Fruit fly (Drosophila melanogaster): ENCODE measurements around the gene CG5194.

Gene CG5194

DNA sequence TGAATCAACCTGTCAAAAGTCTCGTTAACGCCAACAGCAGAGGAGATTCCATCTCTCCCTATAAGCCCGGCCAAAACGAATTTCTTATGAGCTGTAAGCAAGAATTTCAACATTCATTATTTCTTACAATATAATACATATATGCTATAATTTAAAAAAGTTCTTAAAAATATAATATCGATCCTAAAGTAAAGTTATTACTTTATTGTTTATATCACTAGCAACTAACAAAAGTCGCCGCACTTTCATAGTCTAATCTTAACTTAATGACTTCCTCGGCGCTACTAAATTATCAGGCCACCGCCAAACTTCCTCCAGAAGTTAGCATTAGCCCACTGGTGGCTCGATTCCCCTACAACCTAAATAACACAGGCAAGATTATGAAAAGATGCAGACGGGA is 23.9 kb upstream of the CG5194 start (continued):
- TF ChIP-seq cyc (GFP tag; optimal IDR thresholded peaks at IDR 0.05) (peak; percentile 48), Sox15 (GFP tag; optimal IDR thresholded peaks at IDR 0.05) (peak; percentile 27), Eip78C (GFP tag) (peak; percentile 80), lz (GFP tag; optimal IDR thresholded peaks at IDR 0.05) (peak; percentile 58), Hr4 (GFP tag; optimal IDR thresholded peaks at IDR 0.05) (no peak), CG7368 (GFP tag; optimal IDR thresholded peaks at IDR 0.05) (no peak), Met (GFP tag; optimal IDR thresholded peaks at IDR 0.05) (peak; percentile 51), Ets96B (tag; optimal IDR thresholded peaks at IDR 0.05) (peak; percentile 43), CG8119 (GFP tag; IDR thresholded peaks at IDR 0.05) (no peak), net (GFP tag; optimal IDR thresholded peaks at IDR 0.05) (no peak), Blimp-1 (GFP tag; optimal IDR thresholded peaks at IDR 0.05) (peak; percentile 20), ss (GFP tag; optimal IDR thresholded peaks at IDR 0.05) (peak in 1 of 2 experiments; percentile 45), vri (GFP tag; optimal IDR thresholded peaks at IDR 0.05) (peak; percentile 12), CG11762 (GFP tag; optimal IDR thresholded peaks at IDR 0.05; ENCODE audit: insufficient read depth) (peak; percentile 23), CG6792 (GFP tag; optimal IDR thresholded peaks at IDR 0.05) (peak; percentile 36), CG6163 (GFP tag; IDR thresholded peaks at IDR 0.05) (no peak), Sox14 (GFP tag; optimal IDR thresholded peaks at IDR 0.05) (peak; percentile 26), fkh (GFP tag; optimal IDR thresholded peaks at IDR 0.05) (no peak), CG8319 (GFP tag; optimal IDR thresholded peaks at IDR 0.05) (no peak), Lpt (GFP tag; optimal IDR thresholded peaks at IDR 0.05) (no peak), CG8632 (GFP tag; optimal IDR thresholded peaks at IDR 0.05) (peak; percentile 31), achi (GFP tag; optimal IDR thresholded peaks at IDR 0.05) (peak; percentile 45), fd59A (GFP tag; optimal IDR thresholded peaks at IDR 0.05) (peak; percentile 2), svp (GFP tag) (peak; percentile 76), salr (GFP tag; optimal IDR thresholded peaks at IDR 0.05) (peak in 1 of 2 experiments; percentile 7)

dm6 chr3L:9032871-9033270 is 23.2 kb upstream of the CG5194 start:
- TF ChIP-seq CG1621 (tag; optimal IDR thresholded peaks at IDR 0.05) (no peak), CG6276 (GFP tag; optimal IDR thresholded peaks at IDR 0.05) (no peak), CG31627 (GFP tag; optimal IDR thresholded peaks at IDR 0.05) (peak; percentile 5), salr (GFP tag; optimal IDR thresholded peaks at IDR 0.05) (no peak), CG10669 (GFP tag; optimal IDR thresholded peaks at IDR 0.05) (no peak), Hr39 (GFP tag; optimal IDR thresholded peaks at IDR 0.05) (no peak), fkh (GFP tag; optimal IDR thresholded peaks at IDR 0.05) (no peak), topi (GFP tag; optimal IDR thresholded peaks at IDR 0.05) (peak; percentile 23), Smox (GFP tag; optimal IDR thresholded peaks at IDR 0.05) (peak; percentile 20), CG8119 (GFP tag; IDR thresholded peaks at IDR 0.05) (0 out of 3 replicates have a peak, but pooled peaks have one; percentile 26), CG15336 (GFP tag; IDR thresholded peaks at IDR 0.05) (no peak), Eip93F (GFP tag; optimal IDR thresholded peaks at IDR 0.05) (no peak), Met (GFP tag; optimal IDR thresholded peaks at IDR 0.05) (peak; percentile 38), Eip78C (GFP tag) (peak; percentile 34), CG11762 (GFP tag; optimal IDR thresholded peaks at IDR 0.05; ENCODE audit: insufficient read depth) (no peak), Sox102F (GFP tag; optimal IDR thresholded peaks at IDR 0.05) (no peak), svp (GFP tag) (peak; percentile 46), Eip75B (GFP tag; optimal IDR thresholded peaks at IDR 0.05) (no peak), fd85E (GFP tag; optimal IDR thresholded peaks at IDR 0.05) (no peak), esn (GFP tag; optimal IDR thresholded peaks at IDR 0.05) (peak; percentile 17), achi (GFP tag; optimal IDR thresholded peaks at IDR 0.05) (no peak), eg (GFP tag; IDR thresholded peaks at IDR 0.05) (no peak), CG8319 (GFP tag; optimal IDR thresholded peaks at IDR 0.05) (no peak)

Measured in whole organism, prepupa.